Worm (Caenorhabditis elegans) whole organism, midembryonic: Measurements from ENCODE around the gene prde-1.

ENCODE experiments used
- T22C8.4 ChIP-seq: fragments of 200-800 bp; sonication (Bioruptor generic); IDR thresholded peaks from 2 replicates; pipeline ENCODE4 v1.3.6; 2022; ENCODE audit warnings: missing genetic modification characterization, missing compliant biosample characterization
- cog-1 ChIP-seq: sonication (generic microtip); optimal IDR thresholded peaks from 2 replicates; lab custom pipeline; 2016; ENCODE audit warnings: missing genetic modification characterization, missing compliant biosample characterization
- flt-1 ChIP-seq: fragments of 200-800 bp; sonication (Bioruptor generic); IDR thresholded peaks from 2 replicates; pipeline ENCODE4 v1.3.6; 2022; ENCODE audit warnings: missing genetic modification characterization, missing compliant biosample characterization
- klf-2 ChIP-seq: fragments of 200-800 bp; sonication (Bioruptor generic); conservative IDR thresholded peaks from 2 replicates; pipeline ENCODE4 v1.3.6; 2022; ENCODE audit warnings: missing genetic modification reagents, missing genetic modification characterization, missing compliant biosample characterization
- ref-1 ChIP-seq: fragments of 200-800 bp; sonication (Bioruptor generic); conservative IDR thresholded peaks from 2 replicates; pipeline ENCODE4 v1.3.6; 2022; ENCODE audit warnings: missing genetic modification reagents, missing genetic modification characterization, missing compliant biosample characterization
- tab-1 ChIP-seq: fragments of 200-800 bp; sonication (Bioruptor generic); IDR thresholded peaks from 2 replicates; pipeline ENCODE4 v1.3.6; 2022; ENCODE audit warnings: missing genetic modification characterization, missing compliant biosample characterization
- ztf-29 ChIP-seq: fragments of 200-800 bp; sonication (Bioruptor generic); IDR thresholded peaks from 2 replicates; pipeline ENCODE4 v1.3.6; 2022; ENCODE audit warnings: missing genetic modification reagents, missing genetic modification characterization, missing compliant biosample characterization

ce11 chrV:15551642-15552041, 13.6 kb downstream of the prde-1 start:
- TF ChIP-seq flt-1 (GFP tag; lab: Robert Waterston, UW) (peak; percentile 95), T22C8.4 (GFP tag; lab: Robert Waterston, UW) (peak; percentile 89), klf-2 (GFP tag; lab: Robert Waterston, UW) (peak; percentile 91), ztf-29 (GFP tag; lab: Robert Waterston, UW) (peak; percentile 81), ref-1 (GFP tag; lab: Robert Waterston, UW) (peak; percentile 75), tab-1 (GFP tag; lab: Robert Waterston, UW) (peak; percentile 93), cog-1 (peak; percentile 20)
